Worm (Caenorhabditis elegans) whole organism, L4 larva: ENCODE results near the gene lin-66.

Experiments
- F37D6.2 ChIP-seq: sonication (generic microtip); optimal IDR thresholded peaks from 2 replicates; lab custom pipeline; 2016; ENCODE audit warnings: mild to moderate bottlenecking, missing genetic modification characterization, missing compliant biosample characterization
- F49E8.2 ChIP-seq: sonication (generic microtip); optimal IDR thresholded peaks from 2 replicates; lab custom pipeline; 2016; ENCODE audit warnings: missing compliant biosample characterization, mild to moderate bottlenecking, missing genetic modification characterization, borderline replicate concordance
- Y105C5A.15 ChIP-seq: fragments of 200-800 bp; sonication (Bioruptor generic); IDR thresholded peaks from 2 replicates; pipeline ENCODE4 v1.3.6; 2022; ENCODE audit warnings: missing genetic modification characterization, missing compliant biosample characterization
- Y48G9A.11 ChIP-seq: fragments of 200-800 bp; sonication (Bioruptor generic); IDR thresholded peaks from 2 replicates; pipeline ENCODE4 v1.3.6; 2022; ENCODE audit warnings: missing genetic modification reagents, missing genetic modification characterization, missing compliant biosample characterization
- Y75B8A.6 ChIP-seq: fragments of 200-800 bp; sonication (Bioruptor generic); IDR thresholded peaks from 2 replicates; pipeline ENCODE4 v1.3.6; 2022; ENCODE audit warnings: missing genetic modification reagents, missing genetic modification characterization, missing compliant biosample characterization
- aha-1 ChIP-seq: fragments of 150-350 bp; peaks from one replicate; lab custom pipeline; 2014; ENCODE audit warnings: missing biosample characterization, missing genetic modification characterization
- aly-2 ChIP-seq: sonication (generic microtip); optimal IDR thresholded peaks from 2 replicates; lab custom pipeline; 2018; ENCODE audit warnings: missing biosample characterization, missing genetic modification characterization
- ceh-20 ChIP-seq: fragments of 200-800 bp; sonication (Bioruptor generic); IDR thresholded peaks from 2 replicates; pipeline ENCODE4 v1.3.6; 2022; ENCODE audit warnings: missing genetic modification reagents, missing genetic modification characterization, missing compliant biosample characterization
- daf-16 ChIP-seq, 3 experiments: sonication (generic microtip); optimal IDR thresholded peaks; 2 replicates each; lab custom pipeline; 2016 to 2017; ENCODE audit warnings: missing genetic modification characterization in 3 of 3, missing genetic modification reagents in 3 of 3, mild to moderate bottlenecking in 2 of 3, missing compliant biosample characterization in 2 of 3, missing biosample characterization in 1 of 3, moderate library complexity in 1 of 3
- daf-8 ChIP-seq: fragments of 200-800 bp; sonication (Bioruptor generic); IDR thresholded peaks from 2 replicates; pipeline ENCODE4 v1.3.6; 2022; ENCODE audit warnings: missing genetic modification characterization, missing compliant biosample characterization
- dmd-6 ChIP-seq: fragments of 200-800 bp; sonication (Bioruptor generic); IDR thresholded peaks from 2 replicates; pipeline ENCODE4 v1.3.6; 2022; ENCODE audit warnings: missing genetic modification reagents, missing genetic modification characterization, missing compliant biosample characterization
- dmd-8 ChIP-seq: fragments of 200-800 bp; sonication (Bioruptor generic); IDR thresholded peaks from 2 replicates; pipeline ENCODE4 v1.3.6; 2022; ENCODE audit warnings: missing genetic modification characterization, missing compliant biosample characterization
- duxl-1 ChIP-seq: sonication (generic microtip); optimal IDR thresholded peaks from 2 replicates; lab custom pipeline; 2016; ENCODE audit warnings: mild to moderate bottlenecking, missing genetic modification characterization, moderate library complexity, missing compliant biosample characterization; ENCODE audit not compliant: poor library complexity
- egl-27 ChIP-seq: sonication (generic microtip); optimal IDR thresholded peaks from 3 replicates; lab custom pipeline; 2017; ENCODE audit warnings: missing biosample characterization, missing genetic modification reagents, missing genetic modification characterization
- fkh-10 ChIP-seq: fragments of 150-350 bp; optimal IDR thresholded peaks from 2 replicates; lab custom pipeline; 2014; ENCODE audit warnings: missing biosample characterization, missing genetic modification reagents, missing genetic modification characterization
- hlh-30 ChIP-seq: sonication (generic microtip); optimal IDR thresholded peaks from 2 replicates; lab custom pipeline; 2017; ENCODE audit warnings: antibody characterized with exemption, mild to moderate bottlenecking, missing genetic modification characterization, missing compliant biosample characterization; ENCODE audit not compliant: insufficient read depth
- lim-7 ChIP-seq: fragments of 200-800 bp; sonication (Bioruptor generic); IDR thresholded peaks from 2 replicates; pipeline ENCODE4 v1.3.6; 2022; ENCODE audit warnings: missing genetic modification characterization, missing compliant biosample characterization
- lin-13 ChIP-seq: fragments of 150-350 bp; optimal IDR thresholded peaks from 2 replicates; lab custom pipeline; 2014; ENCODE audit warnings: missing biosample characterization, missing genetic modification reagents, missing genetic modification characterization
- lin-38 ChIP-seq: fragments of 200-800 bp; sonication (Bioruptor generic); IDR thresholded peaks from 2 replicates; pipeline ENCODE4 v1.3.6; 2022; ENCODE audit warnings: missing genetic modification reagents, missing genetic modification characterization, missing compliant biosample characterization
- lin-39 ChIP-seq: fragments of 150-350 bp; optimal IDR thresholded peaks from 2 replicates; lab custom pipeline; 2014; ENCODE audit warnings: missing biosample characterization, missing genetic modification reagents, missing genetic modification characterization
- lsy-2 ChIP-seq, 2 experiments: fragments of 150-350 bp in 1 of 2; sonication (generic microtip) in 1 of 2; optimal IDR thresholded peaks; 2 replicates each; lab custom pipeline; 2014 to 2017; ENCODE audit warnings: missing biosample characterization in 2 of 2, missing genetic modification characterization in 2 of 2
- madf-5 ChIP-seq, 2 experiments: fragments of 200-800 bp; sonication (Bioruptor generic); IDR thresholded peaks; 2 replicates each; pipeline ENCODE4 v1.3.6; 2022; ENCODE audit warnings: missing compliant biosample characterization in 2 of 2, missing genetic modification characterization in 2 of 2
- madf-9 ChIP-seq: fragments of 200-800 bp; sonication (Bioruptor generic); conservative IDR thresholded peaks from 2 replicates; pipeline ENCODE4 v1.3.6; 2022; ENCODE audit warnings: missing genetic modification reagents, missing genetic modification characterization, missing compliant biosample characterization
- mdl-1 ChIP-seq, 2 experiments: fragments of 150-350 bp in 1 of 2; sonication (generic microtip) in 1 of 2; optimal IDR thresholded peaks; 2 replicates each; lab custom pipeline; 2014 to 2017; ENCODE audit warnings: missing biosample characterization in 2 of 2, missing genetic modification characterization in 2 of 2
- mdt-29 ChIP-seq: fragments of 200-800 bp; sonication (Bioruptor generic); IDR thresholded peaks from 2 replicates; pipeline ENCODE4 v1.3.6; 2022; ENCODE audit warnings: missing genetic modification reagents, missing genetic modification characterization, missing compliant biosample characterization
- mep-1 ChIP-seq: fragments of 150-350 bp; sonication (generic microtip); optimal IDR thresholded peaks from 3 replicates; lab custom pipeline; 2014; ENCODE audit warnings: missing biosample characterization, missing genetic modification characterization
- nhr-102 ChIP-seq: sonication (generic microtip); optimal IDR thresholded peaks from 2 replicates; lab custom pipeline; 2016; ENCODE audit warnings: mild to moderate bottlenecking, missing genetic modification characterization, moderate library complexity, missing compliant biosample characterization
- nhr-11 ChIP-seq: fragments of 150-350 bp; optimal IDR thresholded peaks from 2 replicates; lab custom pipeline; 2014; ENCODE audit warnings: missing biosample characterization, missing genetic modification characterization
- nhr-237 ChIP-seq: sonication (generic microtip); optimal IDR thresholded peaks from 2 replicates; lab custom pipeline; 2017; ENCODE audit warnings: missing biosample characterization, missing genetic modification characterization
- nhr-28 ChIP-seq: fragments of 150-350 bp; optimal IDR thresholded peaks from 2 replicates; lab custom pipeline; 2014; ENCODE audit warnings: missing biosample characterization, missing genetic modification characterization
- nhr-48 ChIP-seq: sonication (generic microtip); optimal IDR thresholded peaks from 2 replicates; lab custom pipeline; 2016; ENCODE audit warnings: mild to moderate bottlenecking, missing genetic modification characterization, missing compliant biosample characterization
- pqm-1 ChIP-seq: sonication (generic microtip); optimal IDR thresholded peaks from 2 replicates; lab custom pipeline; 2017; ENCODE audit warnings: missing biosample characterization, missing genetic modification characterization
- saeg-2 ChIP-seq: fragments of 200-800 bp; sonication (Bioruptor generic); IDR thresholded peaks from 2 replicates; pipeline ENCODE4 v1.3.6; 2022; ENCODE audit warnings: missing genetic modification reagents, missing genetic modification characterization, missing compliant biosample characterization
- sdz-12 ChIP-seq: fragments of 200-800 bp; sonication (Bioruptor generic); optimal IDR thresholded peaks from 2 replicates; lab custom pipeline; 2018; ENCODE audit warnings: mild to moderate bottlenecking, missing genetic modification characterization, missing compliant biosample characterization
- set-16 ChIP-seq: fragments of 200-800 bp; sonication (Bioruptor generic); IDR thresholded peaks from 2 replicates; pipeline ENCODE4 v1.3.6; 2022; ENCODE audit warnings: missing genetic modification reagents, missing genetic modification characterization, missing compliant biosample characterization
- skn-1 ChIP-seq: fragments of 150-350 bp; optimal IDR thresholded peaks from 2 replicates; lab custom pipeline; 2014; ENCODE audit warnings: missing biosample characterization, missing genetic modification characterization
- snpc-1.2 ChIP-seq: fragments of 200-800 bp; sonication (Bioruptor generic); IDR thresholded peaks from 2 replicates; pipeline ENCODE4 v1.3.6; 2022; ENCODE audit warnings: missing genetic modification reagents, missing genetic modification characterization, missing compliant biosample characterization
- unc-62 ChIP-seq, 3 experiments: fragments of 150-350 bp in 1 of 3; sonication (generic microtip); optimal IDR thresholded peaks in 2 of 3; peaks in 1 of 3; 1 replicate in 1 of 3; 2 replicates in 2 of 3; lab custom pipeline; 2014 to 2017; ENCODE audit warnings: missing biosample characterization in 3 of 3, missing genetic modification characterization in 3 of 3, missing genetic modification reagents in 3 of 3, missing genotype in 1 of 3
- zfp-3 ChIP-seq: fragments of 200-800 bp; sonication (Bioruptor generic); conservative IDR thresholded peaks from 2 replicates; pipeline ENCODE4 v1.3.6; 2022; ENCODE audit warnings: missing genetic modification reagents, missing genetic modification characterization, missing compliant biosample characterization
- zip-11 ChIP-seq: fragments of 200-800 bp; sonication (Bioruptor generic); IDR thresholded peaks from 2 replicates; pipeline ENCODE4 v1.3.6; 2022; ENCODE audit warnings: missing genetic modification characterization, missing compliant biosample characterization
- zip-2 ChIP-seq: fragments of 150-350 bp; optimal IDR thresholded peaks from 2 replicates; lab custom pipeline; 2014; ENCODE audit warnings: missing biosample characterization, missing genetic modification characterization
- ztf-11 ChIP-seq: fragments of 150-350 bp; optimal IDR thresholded peaks from 2 replicates; lab custom pipeline; 2014; ENCODE audit warnings: missing biosample characterization, missing genetic modification characterization

lin-66 gene

DNA sequence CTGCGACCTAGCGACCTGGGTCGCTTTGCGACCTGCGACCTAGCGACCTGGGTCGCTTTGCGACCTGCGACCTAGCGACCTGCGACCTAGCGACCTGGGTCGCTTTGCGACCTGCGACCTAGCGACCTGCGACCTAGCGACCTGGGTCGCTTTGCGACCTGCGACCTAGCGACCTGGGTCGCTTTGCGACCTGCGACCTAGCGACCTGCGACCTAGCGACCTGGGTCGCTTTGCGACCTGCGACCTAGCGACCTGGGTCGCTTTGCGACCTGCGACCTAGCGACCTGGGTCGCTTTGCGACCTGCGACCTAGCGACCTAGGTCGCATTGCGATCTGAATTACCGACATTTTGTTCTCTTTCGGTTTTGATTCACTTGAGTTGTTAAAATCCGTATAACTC is 22.1 kb downstream of the lin-66 start:
- TF ChIP-seq set-16 (GFP tag; lab: Robert Waterston, UW) = peak; percentile 52; the same call in 1 of the 2 replicates

DNA sequence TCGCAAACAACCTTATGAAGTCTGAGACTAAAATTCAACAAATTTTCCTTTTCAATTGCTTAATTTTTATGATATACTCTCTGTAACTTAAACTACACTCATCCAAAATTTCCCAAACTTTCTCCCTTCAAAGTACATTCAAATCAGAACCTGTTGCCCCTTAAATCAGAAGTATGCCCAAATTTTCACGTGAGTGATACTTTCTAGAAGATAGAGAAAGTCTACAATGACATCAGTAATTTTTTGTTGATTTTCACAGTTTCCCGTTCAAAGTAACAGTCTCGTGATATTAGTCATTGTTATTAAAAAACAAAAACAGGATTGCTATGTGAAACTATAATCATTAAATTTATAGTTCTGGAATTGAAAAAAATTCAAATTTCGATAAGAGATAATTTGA is 23.1 kb downstream of the lin-66 start:
- TF ChIP-seq dmd-6 (GFP tag; lab: Robert Waterston, UW) (no peak), hlh-30 (tag; lab: Kevin White, UChicago) (peak; percentile 75), nhr-28 (tag; lab: Kevin White, UChicago) (peak; percentile 78), unc-62 (GFP tag; optimal IDR thresholded peaks at IDR 0.05 in 1 of 2; lab: Kevin White, UChicago) (peak in 1 of 2 experiments; percentile 58), unc-62 (tag; optimal IDR thresholded peaks at IDR 0.05; lab: Kevin White, UChicago) (no peak), lin-13 (GFP tag; lab: Kevin White, UChicago) (no peak), lsy-2 (tag; optimal IDR thresholded peaks at IDR 0.05; lab: Kevin White, UChicago) (peak in 1 of 2 experiments; percentile 58), mdt-29 (0 out of 2 replicates have a peak, but pooled peaks have one; percentile 47), mep-1 (tag; lab: Kevin White, UChicago) (peak; percentile 5), mdl-1 (tag; optimal IDR thresholded peaks at IDR 0.05; lab: Kevin White, UChicago) (peak in 1 of 2 experiments; percentile 39), aha-1 (tag; lab: Kevin White, UChicago) (peak; percentile 12)

DNA sequence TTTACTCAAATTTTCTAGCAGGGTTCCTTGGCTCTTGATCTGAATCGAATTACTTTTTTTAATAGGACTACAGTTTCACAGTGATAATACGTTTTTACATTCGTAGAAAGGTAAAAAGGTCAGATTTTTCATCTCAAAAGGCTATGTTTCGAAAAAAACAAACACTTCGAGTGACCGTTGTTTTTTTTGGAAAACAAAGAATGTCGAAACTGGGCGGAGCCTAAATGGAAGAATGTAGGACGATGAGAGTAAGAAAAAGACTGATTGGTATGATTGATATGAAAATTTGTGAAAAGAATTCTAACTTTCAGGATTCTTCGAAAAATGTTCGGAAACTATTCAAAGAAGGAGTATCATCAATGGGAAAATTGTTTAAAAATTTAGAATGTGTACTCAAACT is 25.1 kb downstream of the lin-66 start, which contains the start of gene Y37A1A.2:
Y37A1A.2 (minus strand) TSS at position 101 of the 400 bp plus-strand sequence.
- no peak for TF ChIP-seq skn-1 (tag; lab: Kevin White, UChicago)
- no peak for TF ChIP-seq zfp-3
- TF ChIP-seq daf-16 (GFP tag; optimal IDR thresholded peaks at IDR 0.05; lab: Kevin White, UChicago) = no peak
- TF ChIP-seq daf-16 (tag; optimal IDR thresholded peaks at IDR 0.05; lab: Kevin White, UChicago) = no peak
- no peak for TF ChIP-seq ztf-11
- TF ChIP-seq aly-2 (tag; lab: Kevin White, UChicago) = no peak
- TF ChIP-seq snpc-1.2 (GFP tag; lab: Robert Waterston, UW) = 0 out of 2 replicates have a peak, but pooled peaks have one; percentile 21

DNA sequence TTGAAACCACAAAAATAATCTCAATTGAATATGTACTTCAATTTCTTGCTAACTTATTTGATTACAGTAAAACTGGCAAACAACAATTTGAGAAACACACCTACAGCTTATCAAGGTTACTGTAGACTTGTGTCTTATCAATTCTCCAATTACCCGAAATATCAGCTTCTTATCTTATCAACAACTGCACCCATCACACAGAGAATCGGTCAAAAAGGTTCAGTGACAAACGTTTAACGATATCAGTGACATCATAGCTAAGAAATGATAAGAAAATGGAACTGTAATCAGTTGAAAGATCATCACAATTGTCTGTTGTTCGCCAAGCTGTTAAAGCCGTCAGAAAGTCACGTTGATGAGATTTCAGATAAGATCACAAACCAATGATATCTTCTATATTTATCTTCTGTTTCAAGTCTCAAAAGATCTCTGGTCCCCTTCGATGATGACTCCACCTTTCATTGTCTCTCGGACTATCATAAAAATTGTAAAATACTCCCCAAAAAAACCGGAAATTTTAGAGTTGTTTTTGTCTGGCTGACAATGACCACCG is 31.4 kb downstream of the lin-66 start:
- no peak for TF ChIP-seq Y105C5A.15
- peak; percentile 71 for TF ChIP-seq hlh-30 (tag; lab: Kevin White, UChicago)
- peak; percentile 36 for TF ChIP-seq unc-62 (GFP tag; optimal IDR thresholded peaks at IDR 0.05 in 1 of 2; lab: Kevin White, UChicago)
- no peak for TF ChIP-seq unc-62 (tag; optimal IDR thresholded peaks at IDR 0.05; lab: Kevin White, UChicago)
- no peak for TF ChIP-seq zip-11
- no peak for TF ChIP-seq dmd-8 (GFP tag; lab: Robert Waterston, UW)
- TF ChIP-seq daf-8 (GFP tag; lab: Robert Waterston, UW) = no peak
- TF ChIP-seq nhr-48 (tag; lab: Kevin White, UChicago) = peak; percentile 97
- no peak for TF ChIP-seq madf-9
- TF ChIP-seq nhr-11 (tag; lab: Kevin White, UChicago) = peak; percentile 46
- no peak for TF ChIP-seq duxl-1 (tag; lab: Kevin White, UChicago)
- TF ChIP-seq ceh-20 (GFP tag; lab: Robert Waterston, UW) = peak; percentile 90
- no peak for TF ChIP-seq fkh-10 (GFP tag; lab: Kevin White, UChicago)
- TF ChIP-seq nhr-102 = peak; percentile 89
- no peak for TF ChIP-seq saeg-2 (GFP tag; lab: Robert Waterston, UW)
- TF ChIP-seq sdz-12 (GFP tag; lab: Kevin White, UChicago) = no peak
- no peak for TF ChIP-seq F37D6.2
- no peak for TF ChIP-seq snpc-1.2 (GFP tag; lab: Robert Waterston, UW)
- no peak for TF ChIP-seq set-16 (GFP tag; lab: Robert Waterston, UW)
- no peak for TF ChIP-seq Y48G9A.11 (GFP tag; lab: Robert Waterston, UW)
- TF ChIP-seq aha-1 (tag; lab: Kevin White, UChicago) = peak; percentile 87
- TF ChIP-seq lin-38 (GFP tag; lab: Robert Waterston, UW) = no peak
- TF ChIP-seq nhr-28 (tag; lab: Kevin White, UChicago) = peak; percentile 99
- TF ChIP-seq pqm-1 (tag; lab: Kevin White, UChicago) = peak; percentile 100
- TF ChIP-seq nhr-237 = no peak
- no peak for TF ChIP-seq F49E8.2 (tag; lab: Kevin White, UChicago)
- no peak for TF ChIP-seq lin-39 (tag; lab: Kevin White, UChicago)
- 0 out of 2 replicates have a peak, but pooled peaks have one; percentile 75 for TF ChIP-seq zfp-3
- peak in 1 of 2 experiments; percentile 73 for TF ChIP-seq daf-16 (GFP tag; optimal IDR thresholded peaks at IDR 0.05; lab: Kevin White, UChicago)
- peak; percentile 99 for TF ChIP-seq daf-16 (tag; optimal IDR thresholded peaks at IDR 0.05; lab: Kevin White, UChicago)
- TF ChIP-seq madf-5 (GFP tag; IDR thresholded peaks at IDR 0.05; lab: Robert Waterston, UW) = no peak
- peak; percentile 75 for TF ChIP-seq egl-27 (tag; lab: Kevin White, UChicago)
- no peak for TF ChIP-seq skn-1 (tag; lab: Kevin White, UChicago)
- TF ChIP-seq Y75B8A.6 (GFP tag; lab: Robert Waterston, UW) = no peak
- TF ChIP-seq zip-2 (tag; lab: Kevin White, UChicago) = peak; percentile 29
- no peak for TF ChIP-seq lim-7
